Fruit fly (Drosophila melanogaster) whole organism, wandering third instar larva: Measurements from ENCODE around the gene PolA1.

ENCODE experiments used
- Abd-B ChIP-seq: fragments of >200 bp; optimal IDR thresholded peaks from 2 replicates; lab custom pipeline; 2017; ENCODE audit warnings: missing biosample characterization, missing genetic modification characterization
- CG32264 ChIP-seq: fragments of 200-800 bp; sonication (Bioruptor generic); optimal IDR thresholded peaks from 2 replicates; lab custom pipeline; 2016; ENCODE audit warnings: missing biosample characterization, missing genetic modification characterization
- CrebA ChIP-seq: fragments of 200-800 bp; sonication (Bioruptor generic); optimal IDR thresholded peaks from 2 replicates; lab custom pipeline; 2016; ENCODE audit warnings: missing biosample characterization, mild to moderate bottlenecking, missing genetic modification characterization, borderline replicate concordance
- Dfd ChIP-seq: fragments of >200 bp; optimal IDR thresholded peaks from 2 replicates; lab custom pipeline; 2017; ENCODE audit warnings: missing biosample characterization, missing genetic modification characterization
- Dif ChIP-seq: fragments of 200-275, 200-300 bp; sonication (Bioruptor generic); optimal IDR thresholded peaks from 2 replicates; lab custom pipeline; 2018; ENCODE audit warnings: missing biosample characterization, missing genetic modification characterization; ENCODE audit not compliant: partially characterized antibody
- OdsH ChIP-seq: fragments of 200-800 bp; sonication (Bioruptor generic); optimal IDR thresholded peaks from 2 replicates; lab custom pipeline; 2016; ENCODE audit warnings: missing biosample characterization, mild to moderate bottlenecking, missing genetic modification characterization
- Rel ChIP-seq, 2 experiments: fragments of 200-800 bp; sonication (Bioruptor generic) in 1 of 2; optimal IDR thresholded peaks; 2 replicates in 1 of 2; 3 replicates in 1 of 2; lab custom pipeline; 2016 to 2019; ENCODE audit warnings: mild to moderate bottlenecking in 2 of 2, missing biosample characterization in 2 of 2, missing genetic modification characterization in 2 of 2, moderate library complexity in 1 of 2
- br ChIP-seq: fragments of 200-800 bp; sonication (Bioruptor generic); optimal IDR thresholded peaks from 2 replicates; lab custom pipeline; 2016; ENCODE audit warnings: missing biosample characterization, missing genetic modification characterization
- ey ChIP-seq: fragments of 200-800 bp; sonication (Bioruptor generic); optimal IDR thresholded peaks from 2 replicates; lab custom pipeline; 2016; ENCODE audit warnings: missing biosample characterization, missing genetic modification characterization
- fru ChIP-seq: fragments of 200-800 bp; sonication (Bioruptor generic); optimal IDR thresholded peaks from 3 replicates; lab custom pipeline; 2016; ENCODE audit warnings: missing biosample characterization, mild to moderate bottlenecking, missing genetic modification characterization
- lola ChIP-seq: fragments of >200 bp; optimal IDR thresholded peaks from 2 replicates; lab custom pipeline; 2017; ENCODE audit warnings: missing biosample characterization, missing genetic modification characterization
- psq ChIP-seq: fragments of 200-800 bp; sonication (Bioruptor generic); optimal IDR thresholded peaks from 3 replicates; lab custom pipeline; 2017; ENCODE audit warnings: missing biosample characterization, mild to moderate bottlenecking, missing genetic modification characterization, moderate library complexity
- sage ChIP-seq: fragments of 200-800 bp; sonication (Bioruptor generic); optimal IDR thresholded peaks from 2 replicates; lab custom pipeline; 2016; ENCODE audit warnings: missing biosample characterization, mild to moderate bottlenecking, missing genetic modification characterization
- usp ChIP-seq: fragments of >200 bp; optimal IDR thresholded peaks from 2 replicates; lab custom pipeline; 2017; ENCODE audit warnings: missing biosample characterization, missing genetic modification characterization

DNA sequence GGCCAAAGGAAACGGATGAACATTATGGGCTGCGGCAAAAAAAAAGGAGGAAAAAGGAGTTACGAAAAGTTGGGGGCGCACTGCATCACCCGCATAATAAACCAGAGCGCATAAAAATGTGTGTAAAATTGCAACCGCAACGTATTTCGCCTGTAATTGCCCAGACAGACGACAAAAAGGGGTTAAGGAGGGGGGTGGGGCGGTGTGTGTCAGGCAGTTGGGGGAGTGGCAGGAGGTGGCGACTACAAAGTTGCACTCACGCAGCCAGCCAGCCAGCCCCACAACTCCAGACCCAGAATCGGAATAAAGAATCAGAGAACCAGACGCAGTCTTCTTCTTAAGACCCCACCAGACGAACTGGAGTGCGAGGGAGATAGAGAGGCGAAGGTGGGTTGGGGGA is 21.0 kb downstream of the PolA1 start:
- TF ChIP-seq psq (no peak), Dif (GFP tag; lab: Kevin White, UChicago) (no peak), lola (GFP tag; lab: Kevin White, UChicago) (no peak), Dfd (GFP tag; lab: Kevin White, UChicago) (no peak), ey (no peak), sage (GFP tag; lab: Kevin White, UChicago) (no peak), usp (no peak), OdsH (no peak), CG32264 (GFP tag; lab: Kevin White, UChicago) (no peak), Abd-B (GFP tag; lab: Kevin White, UChicago) (no peak), Rel (GFP tag; optimal IDR thresholded peaks at IDR 0.05; lab: Kevin White, UChicago) (no peak), Rel (tag; optimal IDR thresholded peaks at IDR 0.05; lab: Kevin White, UChicago) (no peak), br (no peak), fru (GFP tag; lab: Kevin White, UChicago) (no peak), CrebA (no peak)
